Worm (Caenorhabditis elegans) whole organism, L1 larva: ENCODE data around the gene str-139.

ENCODE experiments used
- ceh-8 ChIP-seq: fragments of 200-800 bp; sonication (Bioruptor generic); optimal IDR thresholded peaks from 2 replicates; lab custom pipeline; 2018; ENCODE audit warnings: mild to moderate bottlenecking, missing genetic modification characterization, moderate library complexity, missing compliant biosample characterization
- ceh-82 ChIP-seq, 3 experiments: fragments of 150-350 bp in 1 of 3; sonication (generic microtip) in 2 of 3; optimal IDR thresholded peaks; 2 replicates each; lab custom pipeline; 2014 to 2017; ENCODE audit warnings: missing biosample characterization in 3 of 3, missing genetic modification characterization in 3 of 3
- fos-1 ChIP-seq: fragments of 150-350 bp; optimal IDR thresholded peaks from 2 replicates; lab custom pipeline; 2014; ENCODE audit warnings: missing biosample characterization, missing genetic modification characterization
- lsy-2 ChIP-seq, 2 experiments: fragments of 150-350 bp; optimal IDR thresholded peaks; 2 replicates each; lab custom pipeline; 2014; ENCODE audit warnings: missing biosample characterization in 2 of 2, missing genetic modification characterization in 2 of 2
- mab-9 ChIP-seq: fragments of 200-800 bp; sonication (Bioruptor generic); IDR thresholded peaks from 2 replicates; pipeline ENCODE4 v1.3.6; 2022; ENCODE audit warnings: missing genetic modification reagents, missing genetic modification characterization, missing compliant biosample characterization
- mdl-1 ChIP-seq, 2 experiments: fragments of 150-350 bp; optimal IDR thresholded peaks; 2 replicates each; lab custom pipeline; 2014 to 2017; ENCODE audit warnings: missing biosample characterization in 2 of 2, missing genetic modification characterization in 2 of 2, inconsistent platforms in 1 of 2
- nhr-77 ChIP-seq: fragments of 150-350 bp; optimal IDR thresholded peaks from 2 replicates; lab custom pipeline; 2014; ENCODE audit warnings: missing biosample characterization, missing genetic modification characterization
- nhr-85 ChIP-seq: sonication (generic microtip); peaks from one replicate; lab custom pipeline; 2016; ENCODE audit warnings: missing genetic modification characterization, inconsistent platforms, missing compliant biosample characterization
- skn-1 ChIP-seq: fragments of 150-350 bp; optimal IDR thresholded peaks from 2 replicates; lab custom pipeline; 2014; ENCODE audit warnings: missing biosample characterization, missing genetic modification characterization
- unc-30 ChIP-seq: sonication (generic microtip); optimal IDR thresholded peaks from 2 replicates; lab custom pipeline; 2017; ENCODE audit warnings: missing biosample characterization, missing genetic modification characterization
- unc-62 ChIP-seq: fragments of 150-350 bp; optimal IDR thresholded peaks from 2 replicates; lab custom pipeline; 2014; ENCODE audit warnings: missing biosample characterization, missing genetic modification reagents, missing genetic modification characterization
- unc-86 ChIP-seq: sonication (generic microtip); optimal IDR thresholded peaks from 2 replicates; lab custom pipeline; 2016; ENCODE audit warnings: missing genetic modification characterization, missing compliant biosample characterization
- ztf-4 ChIP-seq: fragments of 150-350 bp; optimal IDR thresholded peaks from 2 replicates; lab custom pipeline; 2014; ENCODE audit warnings: missing biosample characterization, missing genetic modification characterization

DNA sequence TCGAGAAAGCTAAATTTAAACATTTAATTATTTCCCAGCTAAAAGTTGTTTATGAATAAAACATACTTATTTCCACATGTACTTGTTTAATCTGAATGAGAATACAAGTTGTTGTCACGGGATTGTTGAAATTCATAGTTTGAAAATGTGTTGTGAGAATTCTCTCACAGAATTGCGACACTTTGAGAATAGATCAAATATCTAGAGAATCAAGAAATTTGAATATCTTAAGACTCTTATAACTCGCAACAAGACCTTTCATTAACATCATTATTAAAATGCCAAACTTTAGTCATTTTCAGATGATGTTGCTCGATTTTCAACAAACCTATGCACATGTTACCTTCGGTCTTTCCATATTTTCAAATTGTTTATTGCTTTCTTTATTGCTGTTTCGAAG, 41.0 kb upstream of the str-139 start, which contains the start of gene str-90:
- TF ChIP-seq ceh-82 (tag; optimal IDR thresholded peaks at IDR 0.05; lab: Kevin White, UChicago) (no peak), unc-62 (GFP tag; lab: Kevin White, UChicago) (no peak), nhr-77 (tag; lab: Kevin White, UChicago) (no peak), nhr-85 (tag; lab: Kevin White, UChicago) (no peak), lsy-2 (tag; optimal IDR thresholded peaks at IDR 0.05; lab: Kevin White, UChicago) (no peak), unc-86 (tag; lab: Kevin White, UChicago) (no peak), mdl-1 (tag; optimal IDR thresholded peaks at IDR 0.05; lab: Kevin White, UChicago) (no peak), mab-9 (GFP tag; lab: Robert Waterston, UW) (no peak), unc-30 (no peak), ztf-4 (tag; lab: Kevin White, UChicago) (no peak), skn-1 (tag; lab: Kevin White, UChicago) (no peak), ceh-8 (no peak), fos-1 (no peak)
